Fruit fly (Drosophila melanogaster): Measurements from ENCODE around the gene Cpr65Av.

DNA sequence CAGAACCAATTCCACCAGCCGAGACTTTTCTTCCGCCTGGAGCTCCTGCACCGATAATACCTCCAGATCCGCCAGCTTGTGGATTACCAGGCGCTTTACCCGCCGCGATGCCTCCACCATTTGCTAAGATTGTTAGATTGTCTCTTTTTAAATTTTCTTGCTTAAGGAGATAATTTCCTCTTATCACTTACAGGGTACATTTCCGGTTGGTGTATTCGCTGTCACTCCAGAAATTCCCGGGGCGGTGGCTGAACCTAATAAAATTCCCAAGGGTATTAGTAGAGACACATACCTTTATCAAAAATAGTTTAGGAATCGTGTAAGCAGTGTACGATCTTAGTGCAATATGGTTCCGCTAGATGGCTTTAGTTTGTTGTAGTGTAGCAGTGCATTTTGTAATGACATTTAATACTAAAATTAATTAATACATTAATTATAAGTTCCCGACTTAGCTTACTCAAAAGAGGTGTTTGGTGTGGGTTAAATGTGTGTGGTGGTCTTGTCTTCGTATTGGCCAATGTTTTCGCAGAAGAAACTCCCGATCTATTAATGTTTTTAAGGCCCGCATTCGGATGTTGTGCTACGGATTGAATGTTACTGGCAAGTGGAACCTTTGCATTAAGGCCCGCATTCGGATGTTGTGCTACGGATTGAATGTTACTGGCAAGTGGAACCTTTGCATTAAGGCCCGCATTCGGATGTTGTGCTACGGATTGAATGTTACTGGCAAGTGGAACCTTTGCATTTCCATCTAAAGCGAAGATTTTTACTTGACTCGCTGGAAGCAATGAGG lies 15.0 kb downstream of the Cpr65Av start:
- TF ChIP-seq CG7045 (GFP tag; optimal IDR thresholded peaks at IDR 0.05) (peak; percentile 20), CG7101 (tag; optimal IDR thresholded peaks at IDR 0.05) (no peak), Hr96 (GFP tag; optimal IDR thresholded peaks at IDR 0.05) (peak; percentile 47)
